Worm (Caenorhabditis elegans): ENCODE data around the gene oig-4.

The oig-4 gene

DNA sequence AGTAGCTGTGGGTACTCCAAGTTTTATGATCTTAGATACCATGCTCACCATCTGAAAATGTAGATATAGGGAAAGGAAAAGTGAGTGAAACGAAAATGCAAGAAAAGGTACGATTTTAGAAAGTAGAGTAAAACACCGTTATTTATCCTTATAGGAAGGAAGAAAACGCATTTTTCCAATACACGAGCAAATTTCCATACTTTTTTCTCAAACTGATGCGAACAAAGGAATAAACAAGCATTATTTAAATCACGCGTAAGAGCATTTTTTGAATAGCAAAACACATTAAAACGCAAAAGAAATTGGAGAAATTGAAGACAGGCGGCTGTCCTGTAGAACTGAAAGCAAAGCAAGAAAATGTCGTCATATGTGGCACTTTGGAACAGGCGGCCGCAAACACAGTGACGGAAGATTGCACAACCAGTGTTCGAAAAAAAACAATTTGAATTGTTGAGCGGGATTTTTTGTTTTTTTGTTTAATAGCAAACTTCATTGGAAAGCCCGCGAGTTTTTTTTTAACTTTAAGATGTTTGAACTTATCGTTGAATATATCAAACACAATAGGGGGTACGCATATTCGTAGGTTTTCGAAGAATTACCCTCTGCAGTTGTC, 14.5 kb upstream of the oig-4 start, which contains the start of gene pgam-5:
TSS of gene pgam-5 (minus strand) at position 51 of the 613 bp plus-strand sequence.
- TF ChIP-seq hmg-11 (tag; optimal IDR thresholded peaks at IDR 0.05) (no peak), elt-2 (tag; optimal IDR thresholded peaks at IDR 0.05) (peak; percentile 11)

DNA sequence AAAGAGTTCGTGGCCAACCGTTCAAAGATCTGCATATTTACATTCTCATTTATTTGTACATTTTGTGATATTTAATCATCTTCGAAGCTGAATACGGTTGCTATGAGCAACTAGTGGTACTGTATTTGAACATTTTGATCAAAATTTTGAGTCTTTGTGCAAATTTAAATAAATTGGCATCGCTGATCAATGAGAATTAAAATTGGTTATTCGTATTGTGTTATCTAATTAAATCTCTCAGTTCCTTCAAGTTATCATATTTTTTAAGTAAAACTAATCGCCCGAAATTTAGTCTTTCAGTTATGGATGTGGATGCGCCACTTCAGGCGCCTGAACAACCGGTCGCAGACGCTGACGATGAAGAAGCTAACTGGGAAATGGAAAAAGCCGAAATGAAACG, 14.0 kb upstream of the oig-4 start, which contains the start of gene npp-21:
TSS of gene npp-21 (plus strand) at position 301 of the 400 bp plus-strand sequence.
- no peak for TF ChIP-seq zag-1 (tag; optimal IDR thresholded peaks at IDR 0.05)
- no peak for TF ChIP-seq ama-1 (optimal IDR thresholded peaks at IDR 0.05)
- no peak for TF ChIP-seq nhr-237 (tag; optimal IDR thresholded peaks at IDR 0.05)

DNA sequence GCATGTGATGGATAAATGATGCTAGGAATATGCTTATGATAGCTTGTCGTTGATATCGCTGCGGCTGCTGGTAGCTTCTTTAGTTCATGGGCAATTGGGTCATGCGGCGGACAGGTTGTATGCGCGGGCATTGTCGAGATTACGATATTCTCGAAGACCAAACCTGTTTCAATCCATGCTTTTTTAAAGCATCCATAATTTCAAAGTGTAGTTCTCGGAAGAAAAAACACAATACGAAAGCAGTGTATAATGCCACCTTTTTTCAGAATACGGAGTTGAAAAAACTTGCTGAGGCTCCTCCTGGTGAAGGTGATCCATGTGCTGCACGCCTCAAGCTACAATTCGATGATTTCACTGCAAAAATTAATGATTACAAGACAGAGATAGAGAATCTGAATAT, 8.0 kb upstream of the oig-4 start, which contains the start of gene osm-8:
TSS of gene osm-8 (minus strand) at position 101 of the 400 bp plus-strand sequence.
- no peak for TF ChIP-seq unc-62 (GFP tag; optimal IDR thresholded peaks at IDR 0.05)
- TF ChIP-seq mml-1 (tag; optimal IDR thresholded peaks at IDR 0.05): no peak
- TF ChIP-seq nhr-77 (tag; optimal IDR thresholded peaks at IDR 0.05): no peak
- no peak for TF ChIP-seq egl-5 (tag; optimal IDR thresholded peaks at IDR 0.05)
- no peak for TF ChIP-seq hmg-11 (tag; optimal IDR thresholded peaks at IDR 0.05)
- TF ChIP-seq nfya-1 (tag; optimal IDR thresholded peaks at IDR 0.05; ENCODE audit: insufficient read depth): no peak
- TF ChIP-seq fos-1 (tag; optimal IDR thresholded peaks at IDR 0.05): no peak
- TF ChIP-seq ceh-9 (tag; optimal IDR thresholded peaks at IDR 0.05): no peak
- no peak for TF ChIP-seq pha-4 (tag; optimal IDR thresholded peaks at IDR 0.05)
- TF ChIP-seq nhr-12 (tag; optimal IDR thresholded peaks at IDR 0.05): no peak
- TF ChIP-seq ZK546.5 (tag; optimal IDR thresholded peaks at IDR 0.05): no peak
- no peak for TF ChIP-seq R02D3.7 (tag; optimal IDR thresholded peaks at IDR 0.05)

DNA sequence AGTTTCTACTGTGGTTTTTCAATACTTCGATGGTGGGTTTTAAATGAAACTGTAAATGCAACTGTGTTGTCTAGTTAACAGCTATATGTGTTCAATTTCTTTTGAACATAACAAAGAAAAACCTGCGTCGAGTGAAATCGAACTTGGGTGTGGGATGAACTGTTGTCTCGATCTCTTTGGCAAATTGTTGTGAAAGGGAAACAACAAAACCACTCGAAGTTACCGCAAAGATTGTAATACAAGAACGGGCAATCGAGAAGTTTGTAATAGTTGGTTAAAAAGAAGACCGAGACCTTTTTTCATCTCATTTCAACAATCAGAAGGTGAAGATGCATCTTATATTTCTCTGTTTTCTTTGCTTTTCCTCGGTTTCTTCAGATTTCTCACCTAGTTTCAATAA, 5.4 kb upstream of the oig-4 start, which contains the start of gene lips-17:
TSS of gene lips-17 (plus strand) at position 301 of the 400 bp plus-strand sequence.
- TF ChIP-seq lin-15B (tag; optimal IDR thresholded peaks at IDR 0.05) (no peak), pqm-1 (tag; optimal IDR thresholded peaks at IDR 0.05) (no peak), nhr-25 (tag; optimal IDR thresholded peaks at IDR 0.05) (no peak), nhr-67 (tag; optimal IDR thresholded peaks at IDR 0.05) (no peak), eor-1 (tag; optimal IDR thresholded peaks at IDR 0.05) (no peak), lsy-12 (tag; optimal IDR thresholded peaks at IDR 0.05) (no peak), nhr-11 (tag; optimal IDR thresholded peaks at IDR 0.05) (no peak), ZK546.5 (tag; optimal IDR thresholded peaks at IDR 0.05) (no peak), daf-12 (tag; optimal IDR thresholded peaks at IDR 0.05) (no peak), unc-39 (tag; optimal IDR thresholded peaks at IDR 0.05) (no peak), lin-39 (tag; optimal IDR thresholded peaks at IDR 0.05) (no peak), pha-4 (tag; optimal IDR thresholded peaks at IDR 0.05) (no peak), fos-1 (tag; optimal IDR thresholded peaks at IDR 0.05) (no peak), ceh-28 (tag; optimal IDR thresholded peaks at IDR 0.05) (no peak)

DNA sequence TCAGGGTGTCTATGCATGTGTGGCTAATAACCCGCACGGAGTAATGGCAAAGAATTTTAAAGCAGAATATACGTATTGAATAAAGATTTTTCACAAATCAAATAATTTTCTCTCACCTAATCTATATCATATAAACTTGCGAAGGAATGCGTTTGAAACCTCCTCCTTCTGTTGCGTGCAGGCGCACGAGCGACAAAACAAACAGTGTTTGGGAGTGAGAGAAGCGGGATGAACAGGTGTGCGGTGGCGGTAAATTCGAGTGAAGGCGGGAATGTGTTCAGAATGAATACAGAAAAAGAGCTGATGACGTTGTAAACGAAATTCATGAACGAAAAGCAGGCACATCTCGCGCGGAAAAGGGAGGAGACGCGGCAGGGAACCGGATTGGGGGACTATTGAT, 993 bp downstream of the oig-4 start:
- TF ChIP-seq pha-4 (tag; optimal IDR thresholded peaks at IDR 0.05): peak; percentile 5
- TF ChIP-seq hmg-11 (tag; optimal IDR thresholded peaks at IDR 0.05): peak; percentile 4
- TF ChIP-seq nhr-28 (tag; optimal IDR thresholded peaks at IDR 0.05): no peak
- TF ChIP-seq ama-1 (optimal IDR thresholded peaks at IDR 0.05): no peak
- TF ChIP-seq zag-1 (tag; optimal IDR thresholded peaks at IDR 0.05): no peak
- peak; percentile 10 for TF ChIP-seq nfya-1 (tag; optimal IDR thresholded peaks at IDR 0.05; ENCODE audit: insufficient read depth)

DNA sequence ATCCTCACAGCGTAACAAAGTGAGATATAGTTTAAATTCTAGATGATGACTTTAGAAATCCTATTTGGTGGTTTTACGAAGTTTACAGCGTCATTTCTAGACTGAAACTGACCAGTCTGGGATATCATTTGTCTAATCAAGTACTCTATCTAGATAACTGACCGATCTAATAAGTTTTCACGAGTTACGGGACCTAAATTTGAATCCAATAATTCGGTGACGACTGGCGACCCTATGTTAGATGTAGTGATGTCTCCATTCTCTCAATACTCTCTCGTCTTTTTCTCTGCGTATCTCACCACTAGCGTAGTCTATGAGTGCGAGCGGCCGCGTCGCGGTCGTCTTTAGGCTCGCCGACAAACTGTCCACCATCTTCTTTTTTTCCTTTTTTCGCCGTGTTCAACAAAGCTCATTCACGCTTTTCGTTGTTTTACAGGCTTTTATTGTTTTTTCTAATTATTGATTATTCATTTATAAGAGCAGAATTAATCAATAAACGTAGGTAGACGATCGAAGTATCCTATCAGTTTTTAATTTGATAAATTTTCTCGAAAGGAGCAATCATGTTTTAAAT, 2.1 kb downstream of the oig-4 start:
- TF ChIP-seq elt-2 (tag; optimal IDR thresholded peaks at IDR 0.05) (peak; percentile 15), unc-39 (tag; optimal IDR thresholded peaks at IDR 0.05) (no peak), ceh-28 (tag; optimal IDR thresholded peaks at IDR 0.05) (peak; percentile 56), tbx-2 (tag; optimal IDR thresholded peaks at IDR 0.05) (no peak), R02D3.7 (tag; optimal IDR thresholded peaks at IDR 0.05) (peak; percentile 7), mdl-1 (tag; optimal IDR thresholded peaks at IDR 0.05) (no peak), ZK546.5 (tag; optimal IDR thresholded peaks at IDR 0.05) (no peak), elt-1 (tag; optimal IDR thresholded peaks at IDR 0.05) (no peak), eor-1 (tag; optimal IDR thresholded peaks at IDR 0.05) (no peak), ama-1 (optimal IDR thresholded peaks at IDR 0.05) (peak; percentile 69), hmg-11 (tag; optimal IDR thresholded peaks at IDR 0.05) (peak; percentile 66), nhr-23 (tag; optimal IDR thresholded peaks at IDR 0.05) (peak; percentile 5), egl-27 (tag; optimal IDR thresholded peaks at IDR 0.05) (no peak), skn-1 (tag; optimal IDR thresholded peaks at IDR 0.05) (no peak), pha-4 (tag; optimal IDR thresholded peaks at IDR 0.05) (peak; percentile 47), nhr-25 (tag; optimal IDR thresholded peaks at IDR 0.05) (no peak), nfya-1 (tag; optimal IDR thresholded peaks at IDR 0.05; ENCODE audit: insufficient read depth) (peak; percentile 53)
